Fruit fly (Drosophila melanogaster): ENCODE data around the gene jigr1.
A peak's percentile ranks its signal among the peaks of the same experiment; 100 is the strongest.

jigr1 gene

dm6 chr3R:25647577-25648257 lies 10.1 kb downstream of the jigr1 start (continued):
- TF ChIP-seq HmgZ (tag; optimal IDR thresholded peaks at IDR 0.05), result peak; percentile 17
- TF ChIP-seq PHDP (tag; optimal IDR thresholded peaks at IDR 0.05), result peak; percentile 12
- TF ChIP-seq CG11456 (GFP tag; IDR thresholded peaks at IDR 0.05), result no peak
- TF ChIP-seq Xrp1 (GFP tag; IDR thresholded peaks at IDR 0.05), result peak; percentile 35; the same call in 1 of the 2 replicates
- TF ChIP-seq Neu2 (GFP tag; optimal IDR thresholded peaks at IDR 0.05; ENCODE audit: borderline replicate concordance), result peak; percentile 3
- TF ChIP-seq dpn (GFP tag; optimal IDR thresholded peaks at IDR 0.05), result no peak
- TF ChIP-seq Gsc (GFP tag; IDR thresholded peaks at IDR 0.05), result no peak
- TF ChIP-seq Dbx (GFP tag; IDR thresholded peaks at IDR 0.05), result peak; percentile 49; the same call in 1 of the 3 replicates
- TF ChIP-seq CG10431 (GFP tag; optimal IDR thresholded peaks at IDR 0.05), result peak; percentile 28
- no peak for TF ChIP-seq Sin3A (optimal IDR thresholded peaks at IDR 0.05)
- TF ChIP-seq ara (GFP tag; IDR thresholded peaks at IDR 0.05), result peak; percentile 45; the same call in 1 of the 2 replicates
- TF ChIP-seq nau (GFP tag; optimal IDR thresholded peaks at IDR 0.05), result no peak
- peak; percentile 34 for TF ChIP-seq CG13624 (GFP tag; optimal IDR thresholded peaks at IDR 0.05)
- TF ChIP-seq NfI (GFP tag; optimal IDR thresholded peaks at IDR 0.05), result peak; percentile 20
- peak; percentile 70 for TF ChIP-seq ewg (GFP tag; optimal IDR thresholded peaks at IDR 0.05)
- no peak; the same call in 1 of the 2 replicates for TF ChIP-seq CG14014 (GFP tag; IDR thresholded peaks at IDR 0.05)
- TF ChIP-seq Hr51 (GFP tag; optimal IDR thresholded peaks at IDR 0.05), result no peak
- TF ChIP-seq dm (GFP tag; optimal IDR thresholded peaks at IDR 0.05), result peak; percentile 19
- TF ChIP-seq ken (GFP tag; IDR thresholded peaks at IDR 0.05), result 0 out of 3 replicates have a peak, but pooled peaks have one; percentile 11
- no peak for TF ChIP-seq twi (tag; optimal IDR thresholded peaks at IDR 0.05)
- TF ChIP-seq ftz-f1 (GFP tag; optimal IDR thresholded peaks at IDR 0.05), result peak; percentile 39
- no peak for TF ChIP-seq Fer2 (tag; optimal IDR thresholded peaks at IDR 0.05)
- peak; percentile 67 for TF ChIP-seq vnd (GFP tag; IDR thresholded peaks at IDR 0.05; ENCODE audit: partially characterized antibody)
- TF ChIP-seq fd64A (GFP tag; optimal IDR thresholded peaks at IDR 0.05), result peak; percentile 69
- peak; percentile 86 for TF ChIP-seq stwl (tag; optimal IDR thresholded peaks at IDR 0.05)
- peak; percentile 55; the same call in 1 of the 2 replicates for TF ChIP-seq hbn (GFP tag; IDR thresholded peaks at IDR 0.05; ENCODE audit: partially characterized antibody)
- TF ChIP-seq zen (tag; optimal IDR thresholded peaks at IDR 0.05), result peak; percentile 63
- no peak for TF ChIP-seq CG2678 (tag; optimal IDR thresholded peaks at IDR 0.05)
- TF ChIP-seq NFAT (GFP tag; IDR thresholded peaks at IDR 0.05), result no peak
- TF ChIP-seq CG3065 (GFP tag; optimal IDR thresholded peaks at IDR 0.05), result no peak
- TF ChIP-seq gem (tag; optimal IDR thresholded peaks at IDR 0.05), result peak; percentile 4
- TF ChIP-seq Dek (tag; optimal IDR thresholded peaks at IDR 0.05), result no peak
- TF ChIP-seq sim (GFP tag; IDR thresholded peaks at IDR 0.05), result no peak
- TF ChIP-seq sens (GFP tag), result peak; percentile 61
- TF ChIP-seq dmrt99B (tag; optimal IDR thresholded peaks at IDR 0.05), result no peak
- TF ChIP-seq CG15479 (GFP tag; optimal IDR thresholded peaks at IDR 0.05), result peak; percentile 21
- TF ChIP-seq bigmax (GFP tag; optimal IDR thresholded peaks at IDR 0.05), result peak; percentile 44
- no peak for TF ChIP-seq hkb (optimal IDR thresholded peaks at IDR 0.05)
- TF ChIP-seq hkb (GFP tag; IDR thresholded peaks at IDR 0.05), result peak; percentile 12; the same call in 1 of the 2 replicates
- TF ChIP-seq CG1832 (GFP tag; optimal IDR thresholded peaks at IDR 0.05), result peak; percentile 65
- peak; percentile 22; the same call in 1 of the 3 replicates for TF ChIP-seq so (GFP tag; IDR thresholded peaks at IDR 0.05)
- peak; percentile 90 for TF ChIP-seq bcd (GFP tag; optimal IDR thresholded peaks at IDR 0.05)
- TF ChIP-seq cg (GFP tag; optimal IDR thresholded peaks at IDR 0.05), result peak; percentile 87
- peak; percentile 94 for TF ChIP-seq CG11696 (GFP tag; IDR thresholded peaks at IDR 0.05)
- TF ChIP-seq Bdp1 (GFP tag; optimal IDR thresholded peaks at IDR 0.05), result no peak
- peak; percentile 67 for TF ChIP-seq Scr (GFP tag; IDR thresholded peaks at IDR 0.05; ENCODE audit: partially characterized antibody)
- TF ChIP-seq CkIIα-i1 (GFP tag; IDR thresholded peaks at IDR 0.05), result no peak
- TF ChIP-seq grn (GFP tag; optimal IDR thresholded peaks at IDR 0.05), result no peak
- peak; percentile 39 for TF ChIP-seq Asciz (GFP tag; optimal IDR thresholded peaks at IDR 0.05)
